Worm (Caenorhabditis elegans) whole organism, early embryonic: ENCODE data around the gene srv-27.

Experiments used
- B0310.2 ChIP-seq: sonication (generic microtip); optimal IDR thresholded peaks from 2 replicates; lab custom pipeline; 2016; ENCODE audit warnings: mild to moderate bottlenecking, missing genetic modification characterization, missing compliant biosample characterization
- flt-1 ChIP-seq: fragments of 200-800 bp; sonication (Bioruptor generic); IDR thresholded peaks from 2 replicates; pipeline ENCODE4 v1.3.6; 2022; ENCODE audit warnings: missing genetic modification characterization, missing compliant biosample characterization
- hmbx-1 ChIP-seq: sonication (generic microtip); optimal IDR thresholded peaks from 2 replicates; lab custom pipeline; 2016; ENCODE audit warnings: mild to moderate bottlenecking, missing genetic modification characterization, missing compliant biosample characterization
- hmg-4 ChIP-seq: fragments of 200-800 bp; sonication (Bioruptor generic); optimal IDR thresholded peaks from 2 replicates; lab custom pipeline; 2018; ENCODE audit warnings: mild to moderate bottlenecking, missing genetic modification characterization, missing compliant biosample characterization
- pes-1 ChIP-seq: fragments of 200-800 bp; sonication (Bioruptor generic); IDR thresholded peaks from 2 replicates; pipeline ENCODE4 v1.3.6; 2022; ENCODE audit warnings: missing genetic modification reagents, missing genetic modification characterization, missing compliant biosample characterization
- tbx-11 ChIP-seq: fragments of 200-800 bp; sonication (Bioruptor generic); IDR thresholded peaks from 2 replicates; pipeline ENCODE4 v1.3.6; 2022; ENCODE audit warnings: missing genetic modification characterization, missing compliant biosample characterization
- tra-4 ChIP-seq: sonication (generic microtip); optimal IDR thresholded peaks from 2 replicates; lab custom pipeline; 2017; ENCODE audit warnings: missing genetic modification characterization, missing compliant biosample characterization

DNA sequence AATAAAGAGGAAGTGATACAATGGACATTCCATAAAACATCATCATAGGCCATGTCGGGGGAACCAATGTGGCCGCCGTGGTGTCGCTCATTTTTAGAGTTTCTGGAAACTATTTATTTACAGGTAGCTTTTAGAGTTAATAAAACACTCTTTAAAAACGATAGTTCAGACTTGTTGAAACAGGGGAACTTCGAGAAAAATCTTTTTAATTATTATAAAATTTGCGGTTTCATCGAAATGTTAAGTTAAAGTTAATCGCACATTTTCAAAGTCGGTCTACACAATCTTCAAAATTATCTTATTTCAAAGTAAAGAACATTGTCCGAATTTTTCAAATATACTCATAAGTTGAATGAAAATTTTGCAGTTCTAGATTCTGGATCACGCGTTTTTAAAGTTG lies 13.9 kb downstream of the srv-27 start, which contains the start of gene ops-1:
- no peak for TF ChIP-seq hmg-4
- TF ChIP-seq pes-1 (GFP tag; lab: Robert Waterston, UW) = no peak
- TF ChIP-seq hmbx-1 (tag; lab: Kevin White, UChicago) = no peak
- TF ChIP-seq tbx-11 = no peak
- no peak for TF ChIP-seq B0310.2 (tag; lab: Kevin White, UChicago)
- no peak for TF ChIP-seq tra-4 (tag; lab: Kevin White, UChicago)
- TF ChIP-seq flt-1 (GFP tag; lab: Robert Waterston, UW) = no peak
